Fruit fly (Drosophila melanogaster) whole organism, wandering third instar larva: ENCODE results near the gene Tehao.

Experiments used
- dl ChIP-seq, 2 experiments: fragments of 175-275, 200-275 bp in 1 of 2; fragments of 200-275 bp in 1 of 2; sonication (Bioruptor generic); optimal IDR thresholded peaks; lab custom pipeline; 2018; ENCODE audit warnings: mild to moderate bottlenecking in 2 of 2, missing biosample characterization in 2 of 2, missing genetic modification characterization in 2 of 2, moderate library complexity in 2 of 2; ENCODE audit not compliant: partially characterized antibody in 2 of 2, insufficient read depth in 1 of 2
- dmrt93B ChIP-seq: fragments of 200-800 bp; sonication (Bioruptor generic); optimal IDR thresholded peaks from 2 replicates; lab custom pipeline; 2018; ENCODE audit warnings: missing biosample characterization, mild to moderate bottlenecking, missing genetic modification characterization

- TF ChIP-seq dmrt93B (GFP tag; lab: Kevin White, UChicago) (no peak), dl (GFP tag; optimal IDR thresholded peaks at IDR 0.05; lab: Kevin White, UChicago; ENCODE audit: insufficient read depth in 1 of 2, partially characterized antibody in 2 of 2) (no peak)
Observed at dm6 chr2L:13475254-13475653, 39.8 kb downstream of the Tehao start.
